Worm (Caenorhabditis elegans) whole organism, midembryonic: Measurements from ENCODE around the gene srj-52.

Source experiments
- T22C8.4 ChIP-seq: fragments of 200-800 bp; sonication (Bioruptor generic); IDR thresholded peaks from 2 replicates; pipeline ENCODE4 v1.3.6; 2022; ENCODE audit warnings: missing genetic modification characterization, missing compliant biosample characterization
- cog-1 ChIP-seq: sonication (generic microtip); optimal IDR thresholded peaks from 2 replicates; lab custom pipeline; 2016; ENCODE audit warnings: missing genetic modification characterization, missing compliant biosample characterization
- flt-1 ChIP-seq: fragments of 200-800 bp; sonication (Bioruptor generic); IDR thresholded peaks from 2 replicates; pipeline ENCODE4 v1.3.6; 2022; ENCODE audit warnings: missing genetic modification characterization, missing compliant biosample characterization
- klf-2 ChIP-seq: fragments of 200-800 bp; sonication (Bioruptor generic); conservative IDR thresholded peaks from 2 replicates; pipeline ENCODE4 v1.3.6; 2022; ENCODE audit warnings: missing genetic modification reagents, missing genetic modification characterization, missing compliant biosample characterization
- tab-1 ChIP-seq: fragments of 200-800 bp; sonication (Bioruptor generic); IDR thresholded peaks from 2 replicates; pipeline ENCODE4 v1.3.6; 2022; ENCODE audit warnings: missing genetic modification characterization, missing compliant biosample characterization
- ztf-29 ChIP-seq: fragments of 200-800 bp; sonication (Bioruptor generic); IDR thresholded peaks from 2 replicates; pipeline ENCODE4 v1.3.6; 2022; ENCODE audit warnings: missing genetic modification reagents, missing genetic modification characterization, missing compliant biosample characterization

- TF ChIP-seq flt-1 (GFP tag; lab: Robert Waterston, UW) (no peak), T22C8.4 (GFP tag; lab: Robert Waterston, UW) (no peak), ztf-29 (no peak), klf-2 (GFP tag; lab: Robert Waterston, UW) (no peak), tab-1 (GFP tag; lab: Robert Waterston, UW) (no peak), cog-1 (tag; lab: Kevin White, UChicago) (no peak)
Observed at ce11 chrV:676550-677084, 19.2 kb downstream of the srj-52 start, which contains the start of the genes fbxa-72 and srx-21.
